Fruit fly (Drosophila melanogaster) whole organism, adult: Measurements from ENCODE around the gene QC.

Experiments used
- CG11617 ChIP-seq: fragments of 200-800 bp; sonication (Bioruptor generic); optimal IDR thresholded peaks from 2 replicates; lab custom pipeline; 2017; ENCODE audit warnings: mild to moderate bottlenecking, missing biosample characterization, missing genetic modification reagents, missing genetic modification characterization
- CG12768 ChIP-seq: fragments of 200-800 bp; sonication (Bioruptor generic); optimal IDR thresholded peaks from 2 replicates; lab custom pipeline; 2017; ENCODE audit warnings: missing biosample characterization, missing genetic modification characterization, mild to moderate bottlenecking, moderate library complexity, missing genetic modification reagents
- CG1620 ChIP-seq: fragments of 200-800 bp; sonication (Bioruptor generic); optimal IDR thresholded peaks from 2 replicates; lab custom pipeline; 2016; ENCODE audit warnings: missing biosample characterization, missing genetic modification characterization
- CG33017 ChIP-seq: fragments of 200-800 bp; sonication (Bioruptor generic); optimal IDR thresholded peaks from 2 replicates; lab custom pipeline; 2018; ENCODE audit warnings: missing biosample characterization, mild to moderate bottlenecking, missing genetic modification characterization, moderate library complexity
- CG5204 ChIP-seq: fragments of 200-800 bp; sonication (Bioruptor generic); optimal IDR thresholded peaks from 2 replicates; lab custom pipeline; 2016; ENCODE audit warnings: missing biosample characterization, missing genetic modification characterization
- CG7045 ChIP-seq: fragments of 200-800 bp; sonication (Bioruptor generic); optimal IDR thresholded peaks from 2 replicates; lab custom pipeline; 2017; ENCODE audit warnings: missing biosample characterization, mild to moderate bottlenecking, missing genetic modification characterization
- CG7101 ChIP-seq: fragments of 200-800 bp; sonication (Bioruptor generic); optimal IDR thresholded peaks from 2 replicates; lab custom pipeline; 2018; ENCODE audit warnings: missing biosample characterization, mild to moderate bottlenecking, missing genetic modification characterization, moderate library complexity
- Clk ChIP-seq: fragments of 200-800 bp; sonication (Bioruptor generic); optimal IDR thresholded peaks from 2 replicates; lab custom pipeline; 2017; ENCODE audit warnings: missing biosample characterization, missing genetic modification characterization
- Hr96 ChIP-seq: fragments of 200-800 bp; sonication (Bioruptor generic); optimal IDR thresholded peaks from 2 replicates; lab custom pipeline; 2016; ENCODE audit warnings: missing biosample characterization, missing genetic modification characterization
- Mnt ChIP-seq: fragments of 200-800 bp; sonication (Bioruptor generic); optimal IDR thresholded peaks from 2 replicates; lab custom pipeline; 2016; ENCODE audit warnings: missing biosample characterization, mild to moderate bottlenecking, missing genetic modification characterization
- cic ChIP-seq: fragments of 200-800 bp; sonication (Bioruptor generic); optimal IDR thresholded peaks from 2 replicates; lab custom pipeline; 2017; ENCODE audit warnings: missing biosample characterization, mild to moderate bottlenecking, missing genetic modification characterization, moderate library complexity
- kay ChIP-seq: fragments of 200-800 bp; sonication (Bioruptor generic); peaks from one replicate; lab custom pipeline; 2016; ENCODE audit warnings: missing biosample characterization, missing genetic modification characterization, borderline replicate concordance
- toe ChIP-seq: fragments of 200-800 bp; sonication (Bioruptor generic); optimal IDR thresholded peaks from 2 replicates; lab custom pipeline; 2016; ENCODE audit warnings: missing biosample characterization, missing genetic modification characterization

DNA sequence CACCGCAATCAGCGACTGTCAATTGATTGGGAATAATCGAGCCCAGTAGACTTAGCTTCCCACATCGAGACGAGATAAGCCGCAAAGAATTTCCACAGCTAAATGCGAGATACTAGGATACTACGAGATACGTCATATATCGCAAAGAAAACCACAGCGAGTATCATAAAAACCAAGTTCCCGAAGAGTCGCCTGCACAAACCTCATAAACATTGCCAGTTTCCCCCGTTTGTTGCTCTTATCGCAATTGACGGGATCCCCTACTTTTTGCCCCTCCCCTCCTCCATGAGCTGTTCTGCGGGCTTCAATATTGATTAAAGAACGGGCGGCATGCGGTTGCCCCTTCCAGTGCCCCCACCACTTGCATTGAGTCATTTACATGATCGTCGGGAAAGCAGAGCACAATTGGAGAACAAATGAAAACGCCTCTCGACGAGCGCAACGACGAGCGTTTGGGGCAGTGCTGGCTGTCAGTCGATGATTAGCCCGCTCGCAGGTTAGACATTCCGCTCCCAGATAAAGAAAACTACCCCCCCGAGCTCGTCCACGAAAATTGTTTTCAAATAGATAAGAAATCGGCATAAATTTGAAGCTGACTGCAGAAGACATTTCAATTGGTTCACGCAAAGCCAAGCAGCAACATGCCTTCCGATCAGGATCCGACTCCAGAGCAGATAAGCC, 19.9 kb upstream of the QC start, which contains the start of gene CG32407:
- TF ChIP-seq cic (GFP tag; lab: Kevin White, UChicago) (peak; percentile 59), CG7045 (peak; percentile 6), CG11617 (GFP tag; lab: Kevin White, UChicago) (peak; percentile 13), CG1620 (GFP tag; lab: Kevin White, UChicago) (no peak), CG7101 (tag; lab: Kevin White, UChicago) (peak; percentile 23), Mnt (GFP tag; lab: Kevin White, UChicago) (peak; percentile 71), toe (peak; percentile 8), Hr96 (GFP tag; lab: Kevin White, UChicago) (peak; percentile 53), CG5204 (GFP tag; lab: Kevin White, UChicago) (no peak), CG12768 (GFP tag; lab: Kevin White, UChicago) (peak; percentile 45), Clk (GFP tag; lab: Kevin White, UChicago) (no peak), CG33017 (tag; lab: Kevin White, UChicago) (no peak), kay (GFP tag; lab: Kevin White, UChicago) (no peak)
